Fruit fly (Drosophila melanogaster) whole organism, adult: ENCODE results near the gene Sgs1.

Experiments
- CG14711 ChIP-seq: fragments of 200-800 bp; sonication (Bioruptor generic); optimal IDR thresholded peaks from 2 replicates; lab custom pipeline; 2018; ENCODE audit warnings: missing biosample characterization, mild to moderate bottlenecking, missing genetic modification characterization, moderate library complexity
- CG7101 ChIP-seq: fragments of 200-800 bp; sonication (Bioruptor generic); optimal IDR thresholded peaks from 2 replicates; lab custom pipeline; 2018; ENCODE audit warnings: missing biosample characterization, mild to moderate bottlenecking, missing genetic modification characterization, moderate library complexity
- Clk ChIP-seq: fragments of 200-800 bp; sonication (Bioruptor generic); optimal IDR thresholded peaks from 2 replicates; lab custom pipeline; 2017; ENCODE audit warnings: missing biosample characterization, missing genetic modification characterization
- Crg-1 ChIP-seq: fragments of 200-800 bp; sonication (Bioruptor generic); optimal IDR thresholded peaks from 2 replicates; lab custom pipeline; 2016; ENCODE audit warnings: missing biosample characterization, missing genetic modification characterization
- Hr96 ChIP-seq: fragments of 200-800 bp; sonication (Bioruptor generic); optimal IDR thresholded peaks from 2 replicates; lab custom pipeline; 2016; ENCODE audit warnings: missing biosample characterization, missing genetic modification characterization
- cic ChIP-seq: fragments of 200-800 bp; sonication (Bioruptor generic); optimal IDR thresholded peaks from 2 replicates; lab custom pipeline; 2017; ENCODE audit warnings: missing biosample characterization, mild to moderate bottlenecking, missing genetic modification characterization, moderate library complexity
- cnc ChIP-seq, 2 experiments: fragments of >200 bp; optimal IDR thresholded peaks; 2 replicates each; lab custom pipeline; 2017
- kay ChIP-seq: fragments of 200-800 bp; sonication (Bioruptor generic); peaks from one replicate; lab custom pipeline; 2016; ENCODE audit warnings: missing biosample characterization, missing genetic modification characterization, borderline replicate concordance
- ovo ChIP-seq: fragments of 200-800 bp; sonication (Bioruptor generic); optimal IDR thresholded peaks from 2 replicates; lab custom pipeline; 2016; ENCODE audit warnings: missing biosample characterization, missing genetic modification characterization
- pad ChIP-seq: fragments of 200-800 bp; sonication (Bioruptor generic); optimal IDR thresholded peaks from 3 replicates; lab custom pipeline; 2017; ENCODE audit warnings: missing biosample characterization, missing genetic modification characterization, mild to moderate bottlenecking, moderate library complexity, missing genetic modification reagents
- tj ChIP-seq: fragments of 200-800 bp; sonication (Bioruptor generic); optimal IDR thresholded peaks from 3 replicates; lab custom pipeline; 2017; ENCODE audit warnings: missing biosample characterization, mild to moderate bottlenecking, missing genetic modification characterization, moderate library complexity
- toe ChIP-seq: fragments of 200-800 bp; sonication (Bioruptor generic); optimal IDR thresholded peaks from 2 replicates; lab custom pipeline; 2016; ENCODE audit warnings: missing biosample characterization, missing genetic modification characterization

DNA sequence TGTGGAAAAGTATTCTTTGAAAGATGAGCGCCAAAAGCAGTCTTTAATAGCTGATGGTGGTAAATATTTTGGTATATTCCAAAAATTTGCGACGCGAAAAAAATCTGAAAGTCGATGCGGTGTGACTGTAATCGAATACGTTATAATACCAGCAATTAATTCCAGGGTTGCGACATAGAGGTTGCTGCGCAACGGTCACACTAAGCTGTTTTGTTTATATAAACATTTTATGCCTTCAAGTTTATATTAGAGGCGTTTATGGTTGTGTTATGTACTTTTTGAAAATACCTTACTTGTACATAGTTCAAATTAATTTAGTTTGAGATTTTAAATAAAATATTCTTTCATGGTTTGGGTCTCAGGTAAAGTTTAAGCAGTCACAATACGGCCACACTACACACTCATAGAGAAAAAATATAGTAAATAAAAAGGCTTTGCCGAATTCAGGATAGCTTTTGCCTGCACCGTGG lies 34.2 kb downstream of the Sgs1 start, which contains the start of gene CG14043:
- TF ChIP-seq CG7101 (tag; lab: Kevin White, UChicago) = peak; percentile 25
- peak; percentile 66 for TF ChIP-seq CG14711
- peak; percentile 26 for TF ChIP-seq pad (GFP tag; lab: Kevin White, UChicago)
- TF ChIP-seq Clk = no peak
- TF ChIP-seq Crg-1 (GFP tag; lab: Kevin White, UChicago) = peak; percentile 29
- TF ChIP-seq kay = no peak
- TF ChIP-seq cic (GFP tag; lab: Kevin White, UChicago) = peak; percentile 46
- TF ChIP-seq Hr96 (GFP tag; lab: Kevin White, UChicago) = no peak
- TF ChIP-seq toe (GFP tag; lab: Kevin White, UChicago) = no peak
- TF ChIP-seq cnc (optimal IDR thresholded peaks at IDR 0.05; lab: Kevin White, UChicago) = no peak
- no peak for TF ChIP-seq ovo (GFP tag; lab: Kevin White, UChicago)
- peak; percentile 14 for TF ChIP-seq tj (GFP tag; lab: Kevin White, UChicago)
